Worm (Caenorhabditis elegans): ENCODE results near the gene F46C5.2.

ce11 chrII:8822711-8823110 lies 6.4 kb downstream of the F46C5.2 start:
- TF ChIP-seq nhr-237 (tag; optimal IDR thresholded peaks at IDR 0.05) = no peak
- TF ChIP-seq snpc-4 (tag; optimal IDR thresholded peaks at IDR 0.05) = no peak
- no peak for TF ChIP-seq daf-12 (tag; optimal IDR thresholded peaks at IDR 0.05)
- TF ChIP-seq unc-62 (GFP tag; optimal IDR thresholded peaks at IDR 0.05) = no peak
- TF ChIP-seq ama-1 (optimal IDR thresholded peaks at IDR 0.05) = no peak
- no peak for TF ChIP-seq nhr-11 (tag; optimal IDR thresholded peaks at IDR 0.05)

All from whole organism, L3 larva.